Worm (Caenorhabditis elegans) whole organism, L4 larva: ENCODE results near the gene ida-1.

ENCODE experiments used
- D1046.2 ChIP-seq: fragments of 200-800 bp; sonication (Bioruptor generic); IDR thresholded peaks from 2 replicates; pipeline ENCODE4 v1.3.6; 2022; ENCODE audit warnings: missing genetic modification characterization, missing compliant biosample characterization
- F26F4.8 ChIP-seq: fragments of 200-800 bp; sonication (Bioruptor generic); conservative IDR thresholded peaks from 2 replicates; pipeline ENCODE4 v1.3.6; 2022; ENCODE audit warnings: missing genetic modification characterization, missing compliant biosample characterization
- F37D6.2 ChIP-seq: sonication (generic microtip); optimal IDR thresholded peaks from 2 replicates; lab custom pipeline; 2016; ENCODE audit warnings: mild to moderate bottlenecking, missing genetic modification characterization, missing compliant biosample characterization
- F44E2.7 ChIP-seq: fragments of 200-800 bp; sonication (Bioruptor generic); IDR thresholded peaks from 2 replicates; pipeline ENCODE4 v2.1.2; 2022; ENCODE audit warnings: missing genetic modification characterization, missing compliant biosample characterization
- Y48G9A.11 ChIP-seq: fragments of 200-800 bp; sonication (Bioruptor generic); IDR thresholded peaks from 2 replicates; pipeline ENCODE4 v1.3.6; 2022; ENCODE audit warnings: missing genetic modification reagents, missing genetic modification characterization, missing compliant biosample characterization
- Y5F2A.4 ChIP-seq: fragments of 200-800 bp; sonication (Bioruptor generic); optimal IDR thresholded peaks from 2 replicates; lab custom pipeline; 2018; ENCODE audit warnings: mild to moderate bottlenecking, missing genetic modification characterization, missing compliant biosample characterization
- Y75B8A.6 ChIP-seq: fragments of 200-800 bp; sonication (Bioruptor generic); IDR thresholded peaks from 2 replicates; pipeline ENCODE4 v1.3.6; 2022; ENCODE audit warnings: missing genetic modification reagents, missing genetic modification characterization, missing compliant biosample characterization
- aha-1 ChIP-seq: fragments of 150-350 bp; peaks from one replicate; lab custom pipeline; 2014; ENCODE audit warnings: missing biosample characterization, missing genetic modification characterization
- aly-2 ChIP-seq: sonication (generic microtip); optimal IDR thresholded peaks from 2 replicates; lab custom pipeline; 2018; ENCODE audit warnings: missing biosample characterization, missing genetic modification characterization
- arid-1 ChIP-seq: fragments of 200-800 bp; sonication (Bioruptor generic); conservative IDR thresholded peaks from 2 replicates; pipeline ENCODE4 v1.3.6; 2022; ENCODE audit warnings: missing genetic modification reagents, missing genetic modification characterization, missing compliant biosample characterization
- ceh-32 ChIP-seq: sonication (generic microtip); optimal IDR thresholded peaks from 2 replicates; lab custom pipeline; 2016; ENCODE audit warnings: mild to moderate bottlenecking, missing genetic modification characterization, missing compliant biosample characterization; ENCODE audit not compliant: poor library complexity
- ceh-44 ChIP-seq: fragments of 200-800 bp; sonication (Bioruptor generic); IDR thresholded peaks from 2 replicates; pipeline ENCODE4 v1.3.6; 2022; ENCODE audit warnings: missing genetic modification reagents, missing genetic modification characterization, missing compliant biosample characterization
- ces-1 ChIP-seq: fragments of 150-350 bp; sonication (generic microtip); optimal IDR thresholded peaks from 4 replicates; lab custom pipeline; 2014; ENCODE audit warnings: missing biosample characterization, missing genetic modification reagents, missing genetic modification characterization
- cey-2 ChIP-seq: sonication (generic microtip); optimal IDR thresholded peaks from 3 replicates; lab custom pipeline; 2017; ENCODE audit warnings: missing genetic modification characterization, mild to moderate bottlenecking, missing compliant biosample characterization, antibody characterized with exemption, borderline replicate concordance; ENCODE audit not compliant: insufficient read depth
- ctbp-1 ChIP-seq: fragments of 200-800 bp; sonication (Bioruptor generic); IDR thresholded peaks from 2 replicates; pipeline ENCODE4 v1.3.6; 2022; ENCODE audit warnings: missing genetic modification reagents, missing genetic modification characterization, missing compliant biosample characterization
- daf-12 ChIP-seq: fragments of 150-350 bp; optimal IDR thresholded peaks from 2 replicates; lab custom pipeline; 2014; ENCODE audit warnings: missing biosample characterization, missing genetic modification reagents, missing genetic modification characterization
- daf-16 ChIP-seq, 3 experiments: sonication (generic microtip); optimal IDR thresholded peaks; 2 replicates each; lab custom pipeline; 2016 to 2017; ENCODE audit warnings: missing genetic modification characterization in 3 of 3, missing genetic modification reagents in 3 of 3, mild to moderate bottlenecking in 2 of 3, missing compliant biosample characterization in 2 of 3, missing biosample characterization in 1 of 3, moderate library complexity in 1 of 3
- daf-8 ChIP-seq: fragments of 200-800 bp; sonication (Bioruptor generic); IDR thresholded peaks from 2 replicates; pipeline ENCODE4 v1.3.6; 2022; ENCODE audit warnings: missing genetic modification characterization, missing compliant biosample characterization
- dmd-6 ChIP-seq: fragments of 200-800 bp; sonication (Bioruptor generic); IDR thresholded peaks from 2 replicates; pipeline ENCODE4 v1.3.6; 2022; ENCODE audit warnings: missing genetic modification reagents, missing genetic modification characterization, missing compliant biosample characterization
- dmd-8 ChIP-seq: fragments of 200-800 bp; sonication (Bioruptor generic); IDR thresholded peaks from 2 replicates; pipeline ENCODE4 v1.3.6; 2022; ENCODE audit warnings: missing genetic modification characterization, missing compliant biosample characterization
- dmd-9 ChIP-seq: fragments of 200-800 bp; sonication (Bioruptor generic); IDR thresholded peaks from 2 replicates; pipeline ENCODE4 v1.3.6; 2022; ENCODE audit warnings: missing genetic modification reagents, missing genetic modification characterization, missing compliant biosample characterization
- dpl-1 ChIP-seq: fragments of 150-350 bp; optimal IDR thresholded peaks from 2 replicates; lab custom pipeline; 2014; ENCODE audit warnings: missing biosample characterization, missing genetic modification reagents, missing genetic modification characterization
- egl-27 ChIP-seq: sonication (generic microtip); optimal IDR thresholded peaks from 3 replicates; lab custom pipeline; 2017; ENCODE audit warnings: missing biosample characterization, missing genetic modification reagents, missing genetic modification characterization
- egl-43 ChIP-seq: fragments of 200-800 bp; sonication (Bioruptor generic); IDR thresholded peaks from 2 replicates; pipeline ENCODE4 v1.3.6; 2022; ENCODE audit warnings: missing genetic modification reagents, missing genetic modification characterization, missing compliant biosample characterization
- hif-1 ChIP-seq, 2 experiments: sonication (generic microtip); optimal IDR thresholded peaks; 2 replicates each; lab custom pipeline; 2016 to 2017; ENCODE audit warnings: missing compliant biosample characterization in 2 of 2, missing genetic modification characterization in 2 of 2, missing genetic modification reagents in 2 of 2, missing genotype in 2 of 2, mild to moderate bottlenecking in 1 of 2
- hlh-11 ChIP-seq: fragments of 200-800 bp; sonication (Bioruptor generic); optimal IDR thresholded peaks from 2 replicates; lab custom pipeline; 2018; ENCODE audit warnings: mild to moderate bottlenecking, missing genetic modification characterization, missing compliant biosample characterization
- hmg-1.1 ChIP-seq: fragments of 200-800 bp; sonication (Bioruptor generic); IDR thresholded peaks from 2 replicates; pipeline ENCODE4 v1.3.6; 2022; ENCODE audit warnings: missing genetic modification reagents, missing genetic modification characterization, missing compliant biosample characterization
- lir-3 ChIP-seq: sonication (generic microtip); optimal IDR thresholded peaks from 2 replicates; lab custom pipeline; 2016; ENCODE audit warnings: mild to moderate bottlenecking, missing genetic modification characterization, missing compliant biosample characterization
- madf-5 ChIP-seq, 2 experiments: fragments of 200-800 bp; sonication (Bioruptor generic); IDR thresholded peaks; 2 replicates each; pipeline ENCODE4 v1.3.6; 2022; ENCODE audit warnings: missing compliant biosample characterization in 2 of 2, missing genetic modification characterization in 2 of 2
- mdl-1 ChIP-seq, 2 experiments: fragments of 150-350 bp in 1 of 2; sonication (generic microtip) in 1 of 2; optimal IDR thresholded peaks; 2 replicates each; lab custom pipeline; 2014 to 2017; ENCODE audit warnings: missing biosample characterization in 2 of 2, missing genetic modification characterization in 2 of 2
- mdt-29 ChIP-seq: fragments of 200-800 bp; sonication (Bioruptor generic); IDR thresholded peaks from 2 replicates; pipeline ENCODE4 v1.3.6; 2022; ENCODE audit warnings: missing genetic modification reagents, missing genetic modification characterization, missing compliant biosample characterization
- mep-1 ChIP-seq: fragments of 150-350 bp; sonication (generic microtip); optimal IDR thresholded peaks from 3 replicates; lab custom pipeline; 2014; ENCODE audit warnings: missing biosample characterization, missing genetic modification characterization
- mxl-2 ChIP-seq: fragments of 200-800 bp; sonication (Bioruptor generic); conservative IDR thresholded peaks from 2 replicates; pipeline ENCODE4 v1.3.6; 2022; ENCODE audit warnings: missing genetic modification reagents, missing genetic modification characterization, missing compliant biosample characterization
- nhr-10 ChIP-seq: fragments of 150-350 bp; optimal IDR thresholded peaks from 2 replicates; lab custom pipeline; 2014; ENCODE audit warnings: missing biosample characterization, missing genetic modification characterization
- nhr-28 ChIP-seq: fragments of 150-350 bp; optimal IDR thresholded peaks from 2 replicates; lab custom pipeline; 2014; ENCODE audit warnings: missing biosample characterization, missing genetic modification characterization
- nhr-41 ChIP-seq: fragments of 200-800 bp; sonication (Bioruptor generic); IDR thresholded peaks from 2 replicates; pipeline ENCODE4 v1.3.6; 2022; ENCODE audit warnings: missing genetic modification reagents, missing genetic modification characterization, missing compliant biosample characterization
- nhr-48 ChIP-seq: sonication (generic microtip); optimal IDR thresholded peaks from 2 replicates; lab custom pipeline; 2016; ENCODE audit warnings: mild to moderate bottlenecking, missing genetic modification characterization, missing compliant biosample characterization
- nhr-6 ChIP-seq: fragments of 150-350 bp; optimal IDR thresholded peaks from 2 replicates; lab custom pipeline; 2014; ENCODE audit warnings: missing biosample characterization, missing genetic modification characterization
- pha-4 ChIP-seq, 2 experiments: fragments of 150-350 bp in 1 of 2; fragments of 200-800 bp in 1 of 2; sonication (Bioruptor generic) in 1 of 2; IDR thresholded peaks in 1 of 2; optimal IDR thresholded peaks in 1 of 2; 2 replicates each; pipeline versions ENCODE4 v1.3.6 to Lab custom; 2014 to 2022; ENCODE audit warnings: missing genetic modification characterization in 2 of 2, missing genetic modification reagents in 2 of 2, missing biosample characterization in 1 of 2, missing compliant biosample characterization in 1 of 2
- pqm-1 ChIP-seq: sonication (generic microtip); optimal IDR thresholded peaks from 2 replicates; lab custom pipeline; 2017; ENCODE audit warnings: missing biosample characterization, missing genetic modification characterization
- snpc-1.2 ChIP-seq: fragments of 200-800 bp; sonication (Bioruptor generic); IDR thresholded peaks from 2 replicates; pipeline ENCODE4 v1.3.6; 2022; ENCODE audit warnings: missing genetic modification reagents, missing genetic modification characterization, missing compliant biosample characterization
- snpc-4 ChIP-seq: fragments of 150-350 bp; optimal IDR thresholded peaks from 2 replicates; lab custom pipeline; 2014; ENCODE audit warnings: missing biosample characterization, missing genetic modification characterization
- unc-130 ChIP-seq: sonication (generic microtip); optimal IDR thresholded peaks from 2 replicates; lab custom pipeline; 2016; ENCODE audit warnings: missing genetic modification reagents, missing genetic modification characterization, missing compliant biosample characterization
- unc-39 ChIP-seq: sonication (generic microtip); optimal IDR thresholded peaks from 2 replicates; lab custom pipeline; 2017; ENCODE audit warnings: missing biosample characterization, missing genetic modification characterization
- unc-62 ChIP-seq, 3 experiments: fragments of 150-350 bp in 1 of 3; sonication (generic microtip); optimal IDR thresholded peaks in 2 of 3; peaks in 1 of 3; 1 replicate in 1 of 3; 2 replicates in 2 of 3; lab custom pipeline; 2014 to 2017; ENCODE audit warnings: missing biosample characterization in 3 of 3, missing genetic modification characterization in 3 of 3, missing genetic modification reagents in 3 of 3, missing genotype in 1 of 3
- zfp-3 ChIP-seq: fragments of 200-800 bp; sonication (Bioruptor generic); conservative IDR thresholded peaks from 2 replicates; pipeline ENCODE4 v1.3.6; 2022; ENCODE audit warnings: missing genetic modification reagents, missing genetic modification characterization, missing compliant biosample characterization
- zip-11 ChIP-seq: fragments of 200-800 bp; sonication (Bioruptor generic); IDR thresholded peaks from 2 replicates; pipeline ENCODE4 v1.3.6; 2022; ENCODE audit warnings: missing genetic modification characterization, missing compliant biosample characterization
- zip-2 ChIP-seq: fragments of 150-350 bp; optimal IDR thresholded peaks from 2 replicates; lab custom pipeline; 2014; ENCODE audit warnings: missing biosample characterization, missing genetic modification characterization
- ztf-11 ChIP-seq: fragments of 150-350 bp; optimal IDR thresholded peaks from 2 replicates; lab custom pipeline; 2014; ENCODE audit warnings: missing biosample characterization, missing genetic modification characterization

The ida-1 gene

ce11 chrIII:5769726-5770235 lies 14.4 kb downstream of the ida-1 start, which contains the start of gene cutl-23 (continued):
- TF ChIP-seq unc-39 (tag; lab: Kevin White, UChicago) (no peak), nhr-10 (no peak), hlh-11 (peak; percentile 19), egl-27 (no peak), nhr-41 (GFP tag; lab: Robert Waterston, UW) (no peak), Y75B8A.6 (no peak), dmd-9 (GFP tag; lab: Robert Waterston, UW) (0 out of 2 replicates have a peak, but pooled peaks have one; percentile 41), Y48G9A.11 (GFP tag; lab: Robert Waterston, UW) (peak; percentile 77), F44E2.7 (GFP tag; lab: Robert Waterston, UW) (peak; percentile 59; the same call in 1 of the 2 replicates), pqm-1 (tag; lab: Kevin White, UChicago) (no peak), dmd-6 (GFP tag; lab: Robert Waterston, UW) (peak; percentile 24; the same call in 1 of the 2 replicates), zfp-3 (no peak), arid-1 (peak; percentile 61; the same call in 1 of the 2 replicates), nhr-6 (tag; lab: Kevin White, UChicago) (no peak), dpl-1 (GFP tag; lab: Kevin White, UChicago) (no peak), mep-1 (tag; lab: Kevin White, UChicago) (no peak), daf-12 (no peak), ces-1 (GFP tag; lab: Kevin White, UChicago) (no peak), aha-1 (tag; lab: Kevin White, UChicago) (no peak), egl-43 (GFP tag; lab: Robert Waterston, UW) (peak; percentile 85), F26F4.8 (GFP tag; lab: Robert Waterston, UW) (peak; percentile 80; the same call in 1 of the 2 replicates), Y5F2A.4 (GFP tag; lab: Kevin White, UChicago) (peak; percentile 35), unc-62 (GFP tag; optimal IDR thresholded peaks at IDR 0.05 in 1 of 2; lab: Kevin White, UChicago) (no peak), unc-62 (tag; optimal IDR thresholded peaks at IDR 0.05; lab: Kevin White, UChicago) (no peak), cey-2 (tag; lab: Kevin White, UChicago) (no peak), nhr-28 (tag; lab: Kevin White, UChicago) (no peak), D1046.2 (GFP tag; lab: Robert Waterston, UW) (peak; percentile 71; the same call in 1 of the 2 replicates), daf-8 (GFP tag; lab: Robert Waterston, UW) (no peak), F37D6.2 (tag; lab: Kevin White, UChicago) (no peak), ceh-32 (tag; lab: Kevin White, UChicago) (no peak), mxl-2 (GFP tag; lab: Robert Waterston, UW) (no peak), ceh-44 (GFP tag; lab: Robert Waterston, UW) (peak; percentile 61; the same call in 1 of the 2 replicates), ctbp-1 (GFP tag; lab: Robert Waterston, UW) (peak; percentile 72), zip-2 (tag; lab: Kevin White, UChicago) (no peak), mdt-29 (GFP tag; lab: Robert Waterston, UW) (no peak), nhr-48 (tag; lab: Kevin White, UChicago) (no peak), unc-130 (GFP tag; lab: Kevin White, UChicago) (peak; percentile 51), hmg-1.1 (peak; percentile 49; the same call in 1 of the 2 replicates), aly-2 (tag; lab: Kevin White, UChicago) (no peak), mdl-1 (tag; optimal IDR thresholded peaks at IDR 0.05; lab: Kevin White, UChicago) (no peak), snpc-1.2 (GFP tag; lab: Robert Waterston, UW) (peak; percentile 65), dmd-8 (GFP tag; lab: Robert Waterston, UW) (peak; percentile 81), madf-5 (GFP tag; IDR thresholded peaks at IDR 0.05; lab: Robert Waterston, UW) (peak in 1 of 2 experiments; percentile 60; a peak in 1 of 4 replicates), lir-3 (tag; lab: Kevin White, UChicago) (peak; percentile 69), ztf-11 (tag; lab: Kevin White, UChicago) (no peak), zip-11 (GFP tag; lab: Robert Waterston, UW) (no peak), pha-4 (GFP tag; IDR thresholded peaks at IDR 0.05; lab: Robert Waterston, UW) (peak; percentile 83; the same call in 1 of the 2 replicates), pha-4 (tag; optimal IDR thresholded peaks at IDR 0.05; lab: Kevin White, UChicago) (no peak), hif-1 (tag; optimal IDR thresholded peaks at IDR 0.05; lab: Kevin White, UChicago) (peak in 1 of 2 experiments; percentile 10), snpc-4 (tag; lab: Kevin White, UChicago) (no peak), daf-16 (GFP tag; optimal IDR thresholded peaks at IDR 0.05; lab: Kevin White, UChicago) (peak in 1 of 2 experiments; percentile 34), daf-16 (tag; optimal IDR thresholded peaks at IDR 0.05; lab: Kevin White, UChicago) (no peak)
